Worm (Caenorhabditis elegans): ENCODE results near the gene adbp-1.

DNA sequence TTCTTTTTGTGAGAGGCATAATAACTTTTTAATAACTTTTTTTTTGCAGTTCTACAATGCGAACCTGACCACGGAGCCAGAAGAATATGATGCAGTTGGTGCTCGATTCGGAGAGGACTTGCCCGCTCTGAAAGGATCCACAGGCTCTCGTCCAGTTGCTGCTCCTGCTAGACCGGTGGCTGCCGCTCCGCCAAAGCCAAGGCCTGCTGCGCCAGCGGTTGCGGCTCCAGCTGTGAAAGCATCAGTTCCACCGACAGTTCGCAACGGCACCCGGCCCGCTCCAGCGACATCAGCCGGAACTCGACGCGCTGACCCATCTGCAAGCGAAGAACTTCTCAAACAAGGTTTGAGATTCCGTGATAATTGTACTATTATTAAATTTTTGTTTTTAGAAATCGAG, 834 bp upstream of the adbp-1 start:
- no peak for TF ChIP-seq unc-39 (tag; optimal IDR thresholded peaks at IDR 0.05)
- TF ChIP-seq elt-3 (tag; optimal IDR thresholded peaks at IDR 0.05), result no peak
- no peak for TF ChIP-seq unc-62 (GFP tag; optimal IDR thresholded peaks at IDR 0.05)
- TF ChIP-seq blmp-1 (tag; optimal IDR thresholded peaks at IDR 0.05), result no peak
- no peak for TF ChIP-seq ceh-39 (tag; optimal IDR thresholded peaks at IDR 0.05)
- no peak for TF ChIP-seq ces-1 (GFP tag; optimal IDR thresholded peaks at IDR 0.05)
- no peak for TF ChIP-seq ztf-11 (tag; optimal IDR thresholded peaks at IDR 0.05)
- TF ChIP-seq tbx-8 (GFP tag; optimal IDR thresholded peaks at IDR 0.05), result no peak
- no peak for TF ChIP-seq drap-1 (GFP tag; optimal IDR thresholded peaks at IDR 0.05)
- no peak for TF ChIP-seq lin-13 (tag; optimal IDR thresholded peaks at IDR 0.05)
